Worm (Caenorhabditis elegans) whole organism, midembryonic: ENCODE data around the gene atl-1.

ENCODE experiments used
- T22C8.4 ChIP-seq: fragments of 200-800 bp; sonication (Bioruptor generic); IDR thresholded peaks from 2 replicates; pipeline ENCODE4 v1.3.6; 2022; ENCODE audit warnings: missing genetic modification characterization, missing compliant biosample characterization
- cog-1 ChIP-seq: sonication (generic microtip); optimal IDR thresholded peaks from 2 replicates; lab custom pipeline; 2016; ENCODE audit warnings: missing genetic modification characterization, missing compliant biosample characterization
- flt-1 ChIP-seq: fragments of 200-800 bp; sonication (Bioruptor generic); IDR thresholded peaks from 2 replicates; pipeline ENCODE4 v1.3.6; 2022; ENCODE audit warnings: missing genetic modification characterization, missing compliant biosample characterization
- klf-2 ChIP-seq: fragments of 200-800 bp; sonication (Bioruptor generic); conservative IDR thresholded peaks from 2 replicates; pipeline ENCODE4 v1.3.6; 2022; ENCODE audit warnings: missing genetic modification reagents, missing genetic modification characterization, missing compliant biosample characterization
- med-1 ChIP-seq: sonication (generic microtip); optimal IDR thresholded peaks from 2 replicates; lab custom pipeline; 2017; ENCODE audit warnings: missing genetic modification characterization, mild to moderate bottlenecking, missing compliant biosample characterization, antibody characterized with exemption, missing genetic modification reagents; ENCODE audit not compliant: insufficient read depth
- ref-1 ChIP-seq: fragments of 200-800 bp; sonication (Bioruptor generic); conservative IDR thresholded peaks from 2 replicates; pipeline ENCODE4 v1.3.6; 2022; ENCODE audit warnings: missing genetic modification reagents, missing genetic modification characterization, missing compliant biosample characterization
- tab-1 ChIP-seq: fragments of 200-800 bp; sonication (Bioruptor generic); IDR thresholded peaks from 2 replicates; pipeline ENCODE4 v1.3.6; 2022; ENCODE audit warnings: missing genetic modification characterization, missing compliant biosample characterization
- ztf-23 ChIP-seq: fragments of 200-800 bp; sonication (Bioruptor generic); IDR thresholded peaks from 2 replicates; pipeline ENCODE4 v1.3.6; 2022; ENCODE audit warnings: missing genetic modification reagents, missing genetic modification characterization, missing compliant biosample characterization
- ztf-29 ChIP-seq: fragments of 200-800 bp; sonication (Bioruptor generic); IDR thresholded peaks from 2 replicates; pipeline ENCODE4 v1.3.6; 2022; ENCODE audit warnings: missing genetic modification reagents, missing genetic modification characterization, missing compliant biosample characterization

atl-1 gene

DNA sequence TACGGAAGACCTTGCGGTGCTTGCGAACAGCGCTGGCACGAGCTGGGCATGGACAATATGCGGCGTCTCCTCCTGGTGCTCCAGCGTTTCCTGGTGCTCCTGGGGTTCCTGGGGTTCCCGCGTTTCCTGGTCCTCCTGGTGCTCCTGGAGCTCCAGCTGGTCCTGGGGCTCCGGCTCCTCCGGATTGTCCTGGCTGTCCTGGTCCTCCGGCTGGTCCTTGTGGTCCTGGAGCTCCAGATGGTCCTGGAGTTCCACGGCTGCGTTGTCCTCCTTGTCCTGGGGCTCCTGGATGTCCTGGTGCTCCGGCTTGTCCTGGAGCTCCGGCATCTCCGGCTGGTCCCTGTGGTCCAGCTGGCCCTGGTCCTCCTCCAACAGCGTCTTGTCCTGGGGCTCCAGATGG is 13.0 kb downstream of the atl-1 start:
- TF ChIP-seq cog-1 (tag; lab: Kevin White, UChicago) (no peak), ztf-23 (GFP tag; lab: Robert Waterston, UW) (no peak)

DNA sequence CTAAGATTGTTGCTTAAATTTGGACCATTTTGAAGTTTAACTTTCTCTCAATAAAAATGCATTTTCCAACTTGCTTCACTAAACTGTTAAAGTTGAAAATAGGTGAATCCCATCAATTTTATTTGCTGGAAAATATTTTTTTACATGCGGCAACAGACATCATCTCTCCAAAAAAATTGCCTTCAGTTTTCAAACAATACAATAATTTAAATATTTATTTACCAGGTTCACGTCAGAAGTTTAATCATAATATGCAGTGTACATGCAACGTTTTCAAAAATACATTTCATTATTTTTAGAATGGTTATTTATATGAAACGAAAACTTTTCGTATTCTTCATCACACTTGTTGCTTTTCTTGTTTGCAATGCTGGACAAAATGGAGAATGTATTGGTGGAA is 14.5 kb downstream of the atl-1 start, which contains the start of gene T06E4.5:
Gene T06E4.5 (plus strand): TSS at position 301 of the 400 bp plus-strand sequence.
- no peak for TF ChIP-seq cog-1 (tag; lab: Kevin White, UChicago)
- TF ChIP-seq med-1 (GFP tag; lab: Kevin White, UChicago): no peak
- no peak for TF ChIP-seq klf-2 (GFP tag; lab: Robert Waterston, UW)
- no peak for TF ChIP-seq tab-1
- TF ChIP-seq T22C8.4 (GFP tag; lab: Robert Waterston, UW): no peak

ce11 chrV:9630542-9630941 is 14.9 kb downstream of the atl-1 start:
- no peak for TF ChIP-seq ref-1 (GFP tag; lab: Robert Waterston, UW)
- no peak for TF ChIP-seq cog-1 (tag; lab: Kevin White, UChicago)
- TF ChIP-seq klf-2 (GFP tag; lab: Robert Waterston, UW): no peak
- no peak for TF ChIP-seq ztf-29 (GFP tag; lab: Robert Waterston, UW)
- TF ChIP-seq ztf-23 (GFP tag; lab: Robert Waterston, UW): no peak

- TF ChIP-seq ref-1 (GFP tag; lab: Robert Waterston, UW): no peak
- no peak for TF ChIP-seq med-1 (GFP tag; lab: Kevin White, UChicago)
- TF ChIP-seq T22C8.4 (GFP tag; lab: Robert Waterston, UW): no peak
- no peak for TF ChIP-seq cog-1 (tag; lab: Kevin White, UChicago)
- TF ChIP-seq flt-1: no peak
Observed at ce11 chrV:9629643-9630042, 15.8 kb downstream of the atl-1 start, which contains the start of gene col-146. TSS of gene col-146 (plus strand) at chrV:9629943.

- no peak for TF ChIP-seq flt-1
- no peak for TF ChIP-seq med-1 (GFP tag; lab: Kevin White, UChicago)
- no peak for TF ChIP-seq tab-1
- TF ChIP-seq ztf-29 (GFP tag; lab: Robert Waterston, UW): no peak
- TF ChIP-seq T22C8.4 (GFP tag; lab: Robert Waterston, UW): no peak
- no peak for TF ChIP-seq klf-2 (GFP tag; lab: Robert Waterston, UW)
- no peak for TF ChIP-seq ref-1 (GFP tag; lab: Robert Waterston, UW)
- no peak for TF ChIP-seq ztf-23 (GFP tag; lab: Robert Waterston, UW)
Observed at ce11 chrV:9629114-9629513, 16.3 kb downstream of the atl-1 start, which contains the start of gene idpc-3. TSS of gene idpc-3 (minus strand) at chrV:9629214.

DNA sequence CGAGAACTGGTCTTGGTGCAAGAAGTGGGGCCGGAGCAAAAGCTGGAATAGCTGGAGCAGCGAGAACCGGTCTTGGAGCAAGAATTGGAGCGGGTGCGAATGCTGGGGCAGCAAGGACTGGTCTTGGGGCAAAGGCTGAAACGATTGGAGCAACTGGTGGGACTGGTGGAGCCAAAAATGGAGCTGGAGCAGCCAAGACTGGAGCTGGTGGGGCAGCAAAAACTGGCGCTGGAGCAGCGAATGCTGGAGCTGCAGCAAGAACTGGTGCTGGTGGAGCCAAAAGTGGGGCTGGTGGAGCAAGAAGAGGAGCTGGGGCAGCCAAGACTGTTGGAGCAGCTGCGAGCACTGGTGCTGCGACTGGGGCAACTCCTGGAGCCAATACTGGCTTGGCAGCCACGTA is 16.8 kb downstream of the atl-1 start:
- TF ChIP-seq cog-1 (tag; lab: Kevin White, UChicago): no peak
- no peak for TF ChIP-seq flt-1
- no peak for TF ChIP-seq med-1 (GFP tag; lab: Kevin White, UChicago)
- TF ChIP-seq ztf-29 (GFP tag; lab: Robert Waterston, UW): no peak
- TF ChIP-seq T22C8.4 (GFP tag; lab: Robert Waterston, UW): no peak
- TF ChIP-seq klf-2 (GFP tag; lab: Robert Waterston, UW): no peak
- no peak for TF ChIP-seq ref-1 (GFP tag; lab: Robert Waterston, UW)
- no peak for TF ChIP-seq tab-1
- no peak for TF ChIP-seq ztf-23 (GFP tag; lab: Robert Waterston, UW)

DNA sequence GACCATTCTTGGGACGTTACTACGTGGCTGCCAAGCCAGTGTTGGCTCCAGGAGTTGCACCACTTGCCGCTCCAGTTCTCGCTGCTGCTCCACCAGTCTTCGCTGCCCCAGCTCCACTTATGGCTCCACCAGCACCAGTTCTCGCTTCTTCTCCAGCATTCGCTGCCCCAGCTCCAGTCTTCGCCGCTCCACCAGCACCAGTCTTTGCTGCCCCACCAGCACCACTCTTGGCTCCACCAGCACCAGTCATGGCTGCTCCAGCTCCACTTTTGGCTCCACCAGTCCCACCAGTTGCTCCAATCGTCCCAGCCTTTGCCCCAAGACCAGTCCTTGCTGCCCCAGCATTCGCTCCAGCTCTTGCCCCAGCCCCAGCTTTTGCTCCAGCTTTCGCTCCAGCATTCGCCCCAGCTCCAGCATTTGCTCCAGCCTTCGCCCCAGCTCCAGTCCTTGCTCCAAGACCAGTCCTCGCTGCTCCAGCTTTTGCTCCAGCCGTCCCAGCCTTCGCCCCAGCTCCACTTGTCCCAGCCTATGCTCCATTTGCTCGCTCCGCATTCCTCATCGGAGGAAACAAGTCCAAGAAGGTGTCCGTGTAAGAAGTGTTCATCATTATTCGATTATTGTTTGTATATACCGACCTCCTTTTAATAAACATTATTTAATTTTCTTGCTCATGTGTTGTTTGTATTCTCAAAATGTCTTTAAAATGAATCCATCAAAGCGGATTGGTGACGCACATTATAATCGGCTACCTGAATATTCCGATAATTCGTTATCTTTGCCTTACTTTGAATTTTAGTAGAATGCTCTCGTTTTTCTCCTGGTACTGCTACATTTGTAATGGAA is 19.6 kb downstream of the atl-1 start, which contains the start of gene T06E4.7:
Gene T06E4.7 (plus strand): TSS at position 793 of the 843 bp plus-strand sequence.
- TF ChIP-seq tab-1: no peak; the same call in 1 of the 2 replicates
- no peak for TF ChIP-seq flt-1
- TF ChIP-seq med-1 (GFP tag; lab: Kevin White, UChicago): no peak
- no peak for TF ChIP-seq cog-1 (tag; lab: Kevin White, UChicago)
- no peak for TF ChIP-seq T22C8.4 (GFP tag; lab: Robert Waterston, UW)
- TF ChIP-seq ztf-29 (GFP tag; lab: Robert Waterston, UW): no peak
- no peak for TF ChIP-seq ztf-23 (GFP tag; lab: Robert Waterston, UW)
- TF ChIP-seq ref-1 (GFP tag; lab: Robert Waterston, UW): no peak
- no peak for TF ChIP-seq klf-2 (GFP tag; lab: Robert Waterston, UW)

ce11 chrV:9625122-9625521 is 20.3 kb downstream of the atl-1 start, which contains the start of gene idpc-4:
TSS of gene idpc-4 (plus strand) at chrV:9625422.
- TF ChIP-seq med-1 (GFP tag; lab: Kevin White, UChicago): no peak
- TF ChIP-seq cog-1 (tag; lab: Kevin White, UChicago): no peak
- no peak for TF ChIP-seq klf-2 (GFP tag; lab: Robert Waterston, UW)
- no peak for TF ChIP-seq T22C8.4 (GFP tag; lab: Robert Waterston, UW)
- no peak for TF ChIP-seq flt-1
- no peak for TF ChIP-seq tab-1
- no peak for TF ChIP-seq ztf-23 (GFP tag; lab: Robert Waterston, UW)
- no peak for TF ChIP-seq ztf-29 (GFP tag; lab: Robert Waterston, UW)
- no peak for TF ChIP-seq ref-1 (GFP tag; lab: Robert Waterston, UW)

- TF ChIP-seq ztf-23 (GFP tag; lab: Robert Waterston, UW) (no peak), cog-1 (tag; lab: Kevin White, UChicago) (no peak), tab-1 (no peak), klf-2 (GFP tag; lab: Robert Waterston, UW) (no peak), med-1 (GFP tag; lab: Kevin White, UChicago) (no peak), T22C8.4 (GFP tag; lab: Robert Waterston, UW) (no peak), ref-1 (GFP tag; lab: Robert Waterston, UW) (no peak), flt-1 (no peak), ztf-29 (GFP tag; lab: Robert Waterston, UW) (no peak)
Observed at ce11 chrV:9622834-9623233, 22.6 kb downstream of the atl-1 start, which contains the start of gene idpc-5. TSS of gene idpc-5 (minus strand) at chrV:9622934.
